Fruit fly (Drosophila melanogaster): ENCODE results near the gene CG42749.
A peak's percentile ranks its signal among the peaks of the same experiment; 100 is the strongest.

Gene CG42749

dm6 chrX:5322459-5322883, 26.6 kb downstream of the CG42749 start, which contains the start of gene Rnp4F (continued):
- TF ChIP-seq dsf (GFP tag; optimal IDR thresholded peaks at IDR 0.05; ENCODE audit: borderline replicate concordance), result no peak

DNA sequence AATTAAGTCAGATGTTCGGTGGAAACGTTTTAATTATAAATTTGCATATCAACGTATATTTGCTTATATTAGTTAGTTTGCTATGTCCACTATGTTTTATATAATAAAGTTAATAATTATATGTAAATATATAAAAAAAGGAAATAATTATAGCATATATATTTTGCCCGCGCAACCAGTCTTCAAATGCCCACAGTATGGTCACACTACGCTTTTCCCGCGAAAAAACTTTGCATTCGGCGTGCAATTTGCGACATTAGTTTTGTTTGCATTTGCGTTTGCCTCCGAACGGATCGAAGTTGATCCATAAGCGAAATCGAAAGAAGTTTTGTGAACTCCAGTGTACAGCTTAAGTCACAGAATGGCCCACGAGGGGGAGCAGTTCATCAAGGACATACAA, 27.8 kb downstream of the CG42749 start, which contains the start of gene Mcm3:
Gene Mcm3, plus strand, starts transcription at position 220 of the 400 bp plus-strand sequence.
- TF ChIP-seq Myc (optimal IDR thresholded peaks at IDR 0.05), result no peak
- TF ChIP-seq Jra (GFP tag; optimal IDR thresholded peaks at IDR 0.05), result no peak
- no peak for TF ChIP-seq Hr78 (GFP tag; optimal IDR thresholded peaks at IDR 0.05)
- TF ChIP-seq fru (GFP tag; optimal IDR thresholded peaks at IDR 0.05), result no peak
- TF ChIP-seq GATAd (GFP tag; optimal IDR thresholded peaks at IDR 0.05), result no peak
- TF ChIP-seq Vsx2 (GFP tag; optimal IDR thresholded peaks at IDR 0.05; ENCODE audit: partially characterized antibody), result no peak
- TF ChIP-seq CrebA (GFP tag; optimal IDR thresholded peaks at IDR 0.05; ENCODE audit: borderline replicate concordance), result no peak
- TF ChIP-seq Dfd (GFP tag; optimal IDR thresholded peaks at IDR 0.05), result no peak
- no peak for TF ChIP-seq dsf (GFP tag; optimal IDR thresholded peaks at IDR 0.05; ENCODE audit: borderline replicate concordance)
- TF ChIP-seq rgr (GFP tag; optimal IDR thresholded peaks at IDR 0.05), result no peak
- no peak for TF ChIP-seq N (GFP tag; optimal IDR thresholded peaks at IDR 0.05)
- no peak for TF ChIP-seq brk (GFP tag; optimal IDR thresholded peaks at IDR 0.05)
- TF ChIP-seq Mio (GFP tag; optimal IDR thresholded peaks at IDR 0.05), result no peak
- no peak for TF ChIP-seq jim (GFP tag; optimal IDR thresholded peaks at IDR 0.05)
- no peak for TF ChIP-seq Hr83 (GFP tag; optimal IDR thresholded peaks at IDR 0.05; ENCODE audit: poor library complexity, severe bottlenecking)
- no peak for TF ChIP-seq dl (GFP tag; optimal IDR thresholded peaks at IDR 0.05; ENCODE audit: insufficient read depth in 1 of 2, partially characterized antibody in 2 of 2)
- no peak for TF ChIP-seq OdsH (GFP tag; optimal IDR thresholded peaks at IDR 0.05)
- no peak for TF ChIP-seq ey (GFP tag; optimal IDR thresholded peaks at IDR 0.05)
- TF ChIP-seq pan (optimal IDR thresholded peaks at IDR 0.05), result no peak

dm6 chrX:5329266-5329898, 33.5 kb downstream of the CG42749 start, which contains the start of the genes CG3309 and XRCC1:
CG3309 (minus strand) TSS chrX:5329347.
XRCC1 (plus strand) TSS chrX:5329876.
- TF ChIP-seq sage (GFP tag; optimal IDR thresholded peaks at IDR 0.05) (peak; percentile 20), Hr78 (GFP tag; optimal IDR thresholded peaks at IDR 0.05) (no peak), lola (GFP tag; optimal IDR thresholded peaks at IDR 0.05) (no peak), Vsx2 (GFP tag; optimal IDR thresholded peaks at IDR 0.05; ENCODE audit: partially characterized antibody) (no peak), CrebA (GFP tag; optimal IDR thresholded peaks at IDR 0.05; ENCODE audit: borderline replicate concordance) (no peak), Dfd (GFP tag; optimal IDR thresholded peaks at IDR 0.05) (no peak), pan (optimal IDR thresholded peaks at IDR 0.05) (no peak), brk (GFP tag; optimal IDR thresholded peaks at IDR 0.05) (no peak), sv (GFP tag; optimal IDR thresholded peaks at IDR 0.05) (no peak), Mio (GFP tag; optimal IDR thresholded peaks at IDR 0.05) (no peak), Abd-B (GFP tag; optimal IDR thresholded peaks at IDR 0.05) (no peak), foxo (GFP tag; optimal IDR thresholded peaks at IDR 0.05) (peak in 1 of 2 experiments; percentile 61), br (GFP tag; optimal IDR thresholded peaks at IDR 0.05) (no peak), h (GFP tag; optimal IDR thresholded peaks at IDR 0.05) (peak; percentile 30), N (GFP tag; optimal IDR thresholded peaks at IDR 0.05) (no peak), Dif (GFP tag; optimal IDR thresholded peaks at IDR 0.05; ENCODE audit: partially characterized antibody) (no peak), woc (GFP tag; optimal IDR thresholded peaks at IDR 0.05) (peak; percentile 80), tai (GFP tag; optimal IDR thresholded peaks at IDR 0.05) (no peak), dl (GFP tag; optimal IDR thresholded peaks at IDR 0.05; ENCODE audit: insufficient read depth in 1 of 2, partially characterized antibody in 2 of 2) (no peak), jim (GFP tag; optimal IDR thresholded peaks at IDR 0.05) (no peak), CG9705 (GFP tag; optimal IDR thresholded peaks at IDR 0.05) (peak; percentile 10), ey (GFP tag; optimal IDR thresholded peaks at IDR 0.05) (peak; percentile 1), fru (GFP tag; optimal IDR thresholded peaks at IDR 0.05) (peak; percentile 25), dsf (GFP tag; optimal IDR thresholded peaks at IDR 0.05; ENCODE audit: borderline replicate concordance) (peak; percentile 10), Hr83 (GFP tag; optimal IDR thresholded peaks at IDR 0.05; ENCODE audit: poor library complexity, severe bottlenecking) (peak; percentile 7), usp (GFP tag; optimal IDR thresholded peaks at IDR 0.05) (no peak), HLH106 (tag; optimal IDR thresholded peaks at IDR 0.05) (peak; percentile 52), Myc (optimal IDR thresholded peaks at IDR 0.05) (peak; percentile 97), OdsH (GFP tag; optimal IDR thresholded peaks at IDR 0.05) (peak; percentile 15), Rel (GFP tag; optimal IDR thresholded peaks at IDR 0.05) (no peak), Rel (tag; optimal IDR thresholded peaks at IDR 0.05) (peak; percentile 62), Sp1 (GFP tag; optimal IDR thresholded peaks at IDR 0.05) (peak; percentile 32), CG32264 (GFP tag; optimal IDR thresholded peaks at IDR 0.05) (no peak), Hnf4 (GFP tag; optimal IDR thresholded peaks at IDR 0.05) (no peak), rgr (GFP tag; optimal IDR thresholded peaks at IDR 0.05) (peak; percentile 57), psq (GFP tag; optimal IDR thresholded peaks at IDR 0.05) (peak; percentile 15), Jra (GFP tag; optimal IDR thresholded peaks at IDR 0.05) (no peak), GATAd (GFP tag; optimal IDR thresholded peaks at IDR 0.05) (no peak), dmrt93B (GFP tag; optimal IDR thresholded peaks at IDR 0.05) (peak; percentile 4)
